Worm (Caenorhabditis elegans) whole organism, L2 larva: Measurements from ENCODE around the gene R11F4.2.

Source experiments
- F13H6.1 ChIP-seq: sonication (generic microtip); optimal IDR thresholded peaks from 2 replicates; lab custom pipeline; 2016; ENCODE audit warnings: missing genetic modification characterization, missing compliant biosample characterization
- R02D3.7 ChIP-seq: fragments of 150-350 bp; optimal IDR thresholded peaks from 2 replicates; lab custom pipeline; 2014; ENCODE audit warnings: missing biosample characterization, missing genetic modification characterization
- Y55F3AM.14 ChIP-seq: fragments of 200-800 bp; sonication (Bioruptor generic); optimal IDR thresholded peaks from 2 replicates; lab custom pipeline; 2018; ENCODE audit warnings: mild to moderate bottlenecking, missing genetic modification characterization, missing compliant biosample characterization
- alr-1 ChIP-seq: fragments of 150-350 bp; optimal IDR thresholded peaks from 2 replicates; lab custom pipeline; 2014; ENCODE audit warnings: missing biosample characterization, missing genetic modification characterization
- aly-2 ChIP-seq: fragments of 150-350 bp; optimal IDR thresholded peaks from 2 replicates; lab custom pipeline; 2014; ENCODE audit warnings: missing biosample characterization, missing genetic modification characterization
- ama-1 ChIP-seq: fragments of 150-350 bp; optimal IDR thresholded peaks from 2 replicates; lab custom pipeline; 2018; ENCODE audit warnings: inconsistent platforms
- blmp-1 ChIP-seq: sonication (generic microtip); optimal IDR thresholded peaks from 2 replicates; lab custom pipeline; 2017; ENCODE audit warnings: missing genetic modification characterization, mild to moderate bottlenecking, missing compliant biosample characterization, antibody characterized with exemption, moderate library complexity; ENCODE audit not compliant: insufficient read depth
- ceh-82 ChIP-seq: fragments of 150-350 bp; optimal IDR thresholded peaks from 2 replicates; lab custom pipeline; 2014; ENCODE audit warnings: missing biosample characterization, missing genetic modification characterization
- crh-2 ChIP-seq: sonication (generic microtip); optimal IDR thresholded peaks from 2 replicates; lab custom pipeline; 2017; ENCODE audit warnings: missing biosample characterization, missing genetic modification characterization
- dmd-4 ChIP-seq: sonication (generic microtip); optimal IDR thresholded peaks from 2 replicates; lab custom pipeline; 2017; ENCODE audit warnings: missing biosample characterization, missing genetic modification characterization
- egl-27 ChIP-seq: sonication (generic microtip); optimal IDR thresholded peaks from 3 replicates; lab custom pipeline; 2017; ENCODE audit warnings: missing biosample characterization, missing genetic modification reagents, missing genetic modification characterization
- elt-1 ChIP-seq: fragments of 150-350 bp; optimal IDR thresholded peaks from 2 replicates; lab custom pipeline; 2014; ENCODE audit warnings: missing biosample characterization, missing genetic modification characterization
- elt-3 ChIP-seq: sonication (generic microtip); optimal IDR thresholded peaks from 2 replicates; lab custom pipeline; 2017; ENCODE audit warnings: missing biosample characterization, missing genetic modification characterization
- fos-1 ChIP-seq: fragments of 150-350 bp; optimal IDR thresholded peaks from 2 replicates; lab custom pipeline; 2014; ENCODE audit warnings: missing biosample characterization, missing genetic modification characterization
- gmeb-1 ChIP-seq: fragments of 150-350 bp; optimal IDR thresholded peaks from 2 replicates; lab custom pipeline; 2014; ENCODE audit warnings: missing biosample characterization, missing genetic modification characterization
- lin-11 ChIP-seq: fragments of 150-350 bp; sonication (generic microtip); optimal IDR thresholded peaks from 2 replicates; lab custom pipeline; 2014; ENCODE audit warnings: missing biosample characterization, missing genetic modification characterization, inconsistent platforms, mixed read lengths
- lin-13 ChIP-seq: fragments of 150-350 bp; optimal IDR thresholded peaks from 2 replicates; lab custom pipeline; 2014; ENCODE audit warnings: missing biosample characterization, missing genetic modification reagents, missing genetic modification characterization
- lin-39 ChIP-seq: fragments of 150-350 bp; optimal IDR thresholded peaks from 2 replicates; lab custom pipeline; 2014; ENCODE audit warnings: missing biosample characterization, missing genetic modification reagents, missing genetic modification characterization
- lsy-2 ChIP-seq, 2 experiments: fragments of 150-350 bp in 1 of 2; sonication (generic microtip) in 1 of 2; optimal IDR thresholded peaks; 2 replicates each; lab custom pipeline; 2014 to 2017; ENCODE audit warnings: missing biosample characterization in 2 of 2, missing genetic modification characterization in 2 of 2
- mab-5 ChIP-seq: fragments of 150-350 bp; optimal IDR thresholded peaks from 2 replicates; lab custom pipeline; 2014; ENCODE audit warnings: missing biosample characterization, missing genetic modification characterization
- mbf-1 ChIP-seq: sonication (generic microtip); optimal IDR thresholded peaks from 2 replicates; lab custom pipeline; 2017; ENCODE audit warnings: missing biosample characterization, missing genetic modification characterization
- mdl-1 ChIP-seq, 2 experiments: fragments of 150-350 bp in 1 of 2; sonication (generic microtip) in 1 of 2; optimal IDR thresholded peaks; 2 replicates each; lab custom pipeline; 2017; ENCODE audit warnings: missing biosample characterization in 2 of 2, missing genetic modification characterization in 2 of 2
- nhr-10 ChIP-seq: sonication (generic microtip); optimal IDR thresholded peaks from 2 replicates; lab custom pipeline; 2017; ENCODE audit warnings: missing biosample characterization, missing genetic modification characterization
- nhr-11 ChIP-seq: fragments of 150-350 bp; optimal IDR thresholded peaks from 2 replicates; lab custom pipeline; 2014; ENCODE audit warnings: missing biosample characterization, missing genetic modification characterization
- nhr-12 ChIP-seq: fragments of 150-350 bp; optimal IDR thresholded peaks from 2 replicates; lab custom pipeline; 2014; ENCODE audit warnings: missing biosample characterization, missing genetic modification characterization
- nhr-129 ChIP-seq: fragments of 150-350 bp; optimal IDR thresholded peaks from 2 replicates; lab custom pipeline; 2014; ENCODE audit warnings: missing biosample characterization, missing genetic modification characterization
- nhr-21 ChIP-seq: fragments of 150-350 bp; optimal IDR thresholded peaks from 2 replicates; lab custom pipeline; 2014; ENCODE audit warnings: missing biosample characterization, missing genetic modification characterization
- nhr-23 ChIP-seq: fragments of 150-350 bp; optimal IDR thresholded peaks from 2 replicates; lab custom pipeline; 2014; ENCODE audit warnings: missing biosample characterization, missing genetic modification reagents, missing genetic modification characterization
- nhr-237 ChIP-seq: fragments of 150-350 bp; optimal IDR thresholded peaks from 2 replicates; lab custom pipeline; 2014; ENCODE audit warnings: missing biosample characterization, missing genetic modification characterization
- nhr-25 ChIP-seq: fragments of 150-350 bp; sonication (generic microtip); optimal IDR thresholded peaks from 3 replicates; lab custom pipeline; 2014; ENCODE audit warnings: missing biosample characterization, missing genetic modification characterization
- nhr-77 ChIP-seq: fragments of 150-350 bp; optimal IDR thresholded peaks from 2 replicates; lab custom pipeline; 2014; ENCODE audit warnings: missing biosample characterization, missing genetic modification characterization
- peb-1 ChIP-seq: fragments of 150-350 bp; optimal IDR thresholded peaks from 2 replicates; lab custom pipeline; 2014; ENCODE audit warnings: missing biosample characterization, missing genetic modification characterization
- sem-4 ChIP-seq: fragments of 150-350 bp; optimal IDR thresholded peaks from 2 replicates; lab custom pipeline; 2014; ENCODE audit warnings: missing biosample characterization, missing genetic modification reagents, missing genetic modification characterization
- skn-1 ChIP-seq: sonication (generic microtip); optimal IDR thresholded peaks from 2 replicates; lab custom pipeline; 2017; ENCODE audit warnings: missing biosample characterization, missing genetic modification characterization
- sma-3 ChIP-seq: sonication (generic microtip); optimal IDR thresholded peaks from 2 replicates; lab custom pipeline; 2016; ENCODE audit warnings: missing genetic modification reagents, missing genetic modification characterization, missing compliant biosample characterization
- sma-9 ChIP-seq, 2 experiments: fragments of 150-350 bp in 1 of 2; sonication (generic microtip) in 1 of 2; optimal IDR thresholded peaks; 2 replicates each; lab custom pipeline; 2014 to 2016; ENCODE audit warnings: missing genetic modification characterization in 2 of 2, mild to moderate bottlenecking in 1 of 2, missing biosample characterization in 1 of 2, missing compliant biosample characterization in 1 of 2, missing genetic modification reagents in 1 of 2, moderate library complexity in 1 of 2
- snpc-4 ChIP-seq: fragments of 150-350 bp; optimal IDR thresholded peaks from 2 replicates; lab custom pipeline; 2014; ENCODE audit warnings: missing biosample characterization, missing genetic modification characterization
- unc-39 ChIP-seq: fragments of 150-350 bp; optimal IDR thresholded peaks from 2 replicates; lab custom pipeline; 2014; ENCODE audit warnings: missing biosample characterization, missing genetic modification characterization
- unc-62 ChIP-seq: fragments of 150-350 bp; optimal IDR thresholded peaks from 2 replicates; lab custom pipeline; 2014; ENCODE audit warnings: missing biosample characterization, missing genetic modification reagents, missing genetic modification characterization
- zag-1 ChIP-seq: fragments of 150-350 bp; optimal IDR thresholded peaks from 2 replicates; lab custom pipeline; 2014; ENCODE audit warnings: missing biosample characterization, missing genetic modification characterization
- ztf-1 ChIP-seq: fragments of 200-800 bp; sonication (Bioruptor generic); conservative IDR thresholded peaks from 2 replicates; pipeline ENCODE4 v1.3.6; 2022; ENCODE audit warnings: missing genetic modification characterization, missing compliant biosample characterization
- ztf-11 ChIP-seq: sonication (generic microtip); optimal IDR thresholded peaks from 2 replicates; lab custom pipeline; 2017; ENCODE audit warnings: missing biosample characterization, missing genetic modification characterization
- ztf-4 ChIP-seq: fragments of 150-350 bp; optimal IDR thresholded peaks from 2 replicates; lab custom pipeline; 2014; ENCODE audit warnings: missing biosample characterization, missing genetic modification characterization

The R11F4.2 gene

DNA sequence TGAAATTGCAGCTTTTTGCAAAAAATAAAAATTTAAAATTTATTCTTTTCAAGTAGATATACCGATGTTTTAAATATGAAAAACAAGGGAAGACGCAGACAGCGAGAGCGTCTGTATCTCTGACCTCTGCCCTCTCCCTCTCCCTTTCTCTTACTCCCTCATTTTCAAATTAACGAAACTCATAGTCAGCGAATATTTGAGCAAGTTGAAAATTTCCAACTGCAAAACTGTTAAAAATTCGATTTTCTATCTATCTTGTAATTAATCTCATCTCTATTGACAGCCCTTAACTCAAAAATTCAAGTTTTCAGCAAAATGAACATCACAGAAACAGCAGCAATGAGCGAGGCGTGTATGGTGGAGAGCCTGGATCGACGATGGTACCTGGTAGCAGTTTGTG lies at the start of gene R11F4.2:
R11F4.2 (plus strand) TSS at position 301 of the 400 bp plus-strand sequence.
- TF ChIP-seq nhr-11 (tag; lab: Kevin White, UChicago): no peak
- no peak for TF ChIP-seq zag-1 (tag; lab: Kevin White, UChicago)
- TF ChIP-seq R02D3.7 (tag; lab: Kevin White, UChicago): no peak
- no peak for TF ChIP-seq skn-1 (tag; lab: Kevin White, UChicago)
- TF ChIP-seq nhr-10 (tag; lab: Kevin White, UChicago): no peak
- no peak for TF ChIP-seq sem-4
- TF ChIP-seq mdl-1 (tag; optimal IDR thresholded peaks at IDR 0.05; lab: Kevin White, UChicago): no peak
- TF ChIP-seq blmp-1 (tag; lab: Kevin White, UChicago): no peak
- no peak for TF ChIP-seq egl-27 (tag; lab: Kevin White, UChicago)
- TF ChIP-seq Y55F3AM.14 (GFP tag; lab: Kevin White, UChicago): no peak
- TF ChIP-seq ztf-11 (tag; lab: Kevin White, UChicago): no peak
- TF ChIP-seq unc-39 (tag; lab: Kevin White, UChicago): no peak
- TF ChIP-seq, all 48 proteins: peak for 0

DNA sequence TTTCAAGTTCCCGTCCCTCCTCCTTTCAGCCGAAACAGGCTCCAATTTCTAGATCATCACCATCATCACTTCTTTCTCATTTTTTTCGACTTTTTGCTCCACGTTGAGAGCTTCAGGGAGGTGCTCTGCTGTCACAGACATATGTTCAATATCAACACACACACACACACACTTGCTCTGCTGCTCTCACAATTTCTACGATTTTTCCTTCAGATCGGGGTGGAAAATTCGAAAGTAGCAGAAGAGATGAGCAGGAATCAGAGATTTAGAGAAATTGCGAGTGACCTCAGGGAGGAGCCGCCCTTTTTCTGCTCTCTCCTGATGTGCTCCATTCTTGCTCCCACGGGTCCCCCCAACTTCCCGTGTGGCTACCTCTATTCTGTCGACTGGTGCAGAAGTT lies 44.3 kb upstream of the R11F4.2 start, which contains the start of gene pqn-48:
pqn-48 (plus strand) TSS at position 344 of the 400 bp plus-strand sequence.
- TF ChIP-seq fos-1 (tag; lab: Kevin White, UChicago) (no peak), F13H6.1 (peak; percentile 11), nhr-129 (peak; percentile 52)

DNA sequence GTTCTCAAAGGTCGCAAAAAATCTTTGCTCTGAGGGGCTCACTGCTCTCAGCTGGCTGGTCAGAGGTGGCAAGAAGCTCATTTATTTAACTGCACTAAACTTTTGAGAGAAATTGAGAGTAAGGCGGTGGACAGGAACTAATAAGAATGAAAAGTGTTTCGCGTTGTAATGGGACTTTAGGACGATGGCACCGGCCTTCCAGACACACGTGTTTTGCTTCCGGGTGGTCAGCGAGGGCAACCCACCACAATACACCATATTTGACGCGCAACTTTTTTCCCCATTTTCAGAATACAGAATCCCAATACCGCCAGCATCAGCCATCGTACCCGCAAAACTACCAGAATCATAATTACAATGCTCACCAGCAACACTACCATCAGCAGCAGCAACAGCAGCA lies 42.8 kb upstream of the R11F4.2 start:
- TF ChIP-seq zag-1 (tag; lab: Kevin White, UChicago) (no peak), gmeb-1 (no peak), ztf-4 (tag; lab: Kevin White, UChicago) (no peak), dmd-4 (tag; lab: Kevin White, UChicago) (no peak)

DNA sequence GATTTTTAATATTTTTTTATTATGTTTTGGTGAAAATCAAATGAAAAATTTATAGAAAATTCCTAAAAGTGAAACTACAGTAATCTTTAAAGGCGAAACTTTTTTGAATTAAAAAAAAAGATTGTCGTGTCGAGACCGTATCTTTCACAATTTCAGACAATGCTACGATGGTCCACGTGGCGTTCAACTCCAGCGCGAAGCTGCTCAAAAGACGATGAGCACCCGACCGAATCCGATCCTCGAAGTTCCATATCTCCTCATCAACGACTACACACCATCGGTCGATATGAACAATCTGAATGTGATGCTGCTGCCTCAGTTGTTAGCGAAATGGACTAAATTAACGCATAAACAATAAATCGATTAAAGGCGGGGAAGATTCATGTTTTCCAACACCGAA lies 40.2 kb upstream of the R11F4.2 start:
- no peak for TF ChIP-seq gmeb-1
- peak in 1 of 2 experiments; percentile 2 for TF ChIP-seq lsy-2 (tag; optimal IDR thresholded peaks at IDR 0.05; lab: Kevin White, UChicago)
- no peak for TF ChIP-seq F13H6.1

DNA sequence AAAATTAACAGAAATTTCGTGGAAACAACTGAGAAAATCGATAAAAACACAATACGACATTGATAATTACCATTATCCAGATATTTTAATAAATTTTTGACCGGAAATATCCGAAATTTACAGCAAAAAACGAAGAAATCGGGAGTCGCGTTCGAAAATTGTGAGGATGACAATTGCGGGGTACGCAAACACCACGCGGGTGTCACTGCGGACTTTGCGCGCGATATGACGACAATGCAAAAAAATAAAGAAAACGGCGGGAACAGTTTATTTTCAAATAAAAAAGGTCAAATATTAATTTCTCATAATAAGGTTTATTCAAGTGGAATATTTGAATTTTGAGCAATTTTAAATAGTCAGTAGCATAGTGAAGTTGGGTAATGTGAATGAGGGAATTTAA lies 38.5 kb upstream of the R11F4.2 start, which contains the start of gene rpn-11:
rpn-11 (minus strand) TSS at position 198 of the 400 bp plus-strand sequence.
- TF ChIP-seq elt-1 (tag; lab: Kevin White, UChicago): no peak
- TF ChIP-seq sma-9 (GFP tag; optimal IDR thresholded peaks at IDR 0.05; lab: Kevin White, UChicago): peak; percentile 86
- no peak for TF ChIP-seq sma-9 (tag; optimal IDR thresholded peaks at IDR 0.05; lab: Kevin White, UChicago)
- no peak for TF ChIP-seq unc-62 (GFP tag; lab: Kevin White, UChicago)
- TF ChIP-seq F13H6.1: peak; percentile 83
- TF ChIP-seq gmeb-1: peak; percentile 98
- no peak for TF ChIP-seq nhr-23 (tag; lab: Kevin White, UChicago)
- no peak for TF ChIP-seq ama-1 (lab: Kevin White, UChicago)
- no peak for TF ChIP-seq elt-3 (tag; lab: Kevin White, UChicago)
- peak; percentile 41 for TF ChIP-seq nhr-129
- TF ChIP-seq peb-1: no peak
- TF ChIP-seq nhr-237 (tag; lab: Kevin White, UChicago): peak; percentile 41
- TF ChIP-seq crh-2 (tag; lab: Kevin White, UChicago): peak; percentile 88
- TF ChIP-seq nhr-77 (tag; lab: Kevin White, UChicago): no peak
- no peak for TF ChIP-seq ztf-1
- peak; percentile 91 to 96 for TF ChIP-seq lsy-2 (tag; optimal IDR thresholded peaks at IDR 0.05; lab: Kevin White, UChicago)
- TF ChIP-seq ceh-82 (tag; lab: Kevin White, UChicago): peak; percentile 64
- peak; percentile 84 for TF ChIP-seq lin-13 (GFP tag; lab: Kevin White, UChicago)
- peak; percentile 25 for TF ChIP-seq blmp-1 (tag; lab: Kevin White, UChicago)
- peak; percentile 71 for TF ChIP-seq zag-1 (tag; lab: Kevin White, UChicago)
- TF ChIP-seq nhr-25 (tag; lab: Kevin White, UChicago): peak; percentile 87
- peak; percentile 81 for TF ChIP-seq nhr-21 (tag; lab: Kevin White, UChicago)
- TF ChIP-seq R02D3.7 (tag; lab: Kevin White, UChicago): peak; percentile 35
- peak; percentile 10 for TF ChIP-seq egl-27 (tag; lab: Kevin White, UChicago)
- TF ChIP-seq nhr-11 (tag; lab: Kevin White, UChicago): no peak
- TF ChIP-seq alr-1 (tag; lab: Kevin White, UChicago): no peak
- TF ChIP-seq sma-3 (GFP tag; lab: Kevin White, UChicago): peak; percentile 92
- no peak for TF ChIP-seq mbf-1 (tag; lab: Kevin White, UChicago)
- peak; percentile 75 for TF ChIP-seq Y55F3AM.14 (GFP tag; lab: Kevin White, UChicago)
- peak; percentile 74 for TF ChIP-seq lin-11
- no peak for TF ChIP-seq dmd-4 (tag; lab: Kevin White, UChicago)
- TF ChIP-seq skn-1 (tag; lab: Kevin White, UChicago): peak; percentile 95
- peak; percentile 56 for TF ChIP-seq ztf-4 (tag; lab: Kevin White, UChicago)
- no peak for TF ChIP-seq ztf-11 (tag; lab: Kevin White, UChicago)
- TF ChIP-seq aly-2 (tag; lab: Kevin White, UChicago): no peak
- TF ChIP-seq lin-39 (tag; lab: Kevin White, UChicago): no peak
- TF ChIP-seq mab-5: peak; percentile 63
- no peak for TF ChIP-seq nhr-12 (tag; lab: Kevin White, UChicago)
- no peak for TF ChIP-seq unc-39 (tag; lab: Kevin White, UChicago)
- TF ChIP-seq snpc-4 (tag; lab: Kevin White, UChicago): peak; percentile 63
